Fruit fly (Drosophila melanogaster): ENCODE results near the gene Smyd3.

Gene Smyd3

dm6 chrX:2603851-2604505, 4.7 kb downstream of the Smyd3 start, which contains the start of the genes Klp3A and Zw10 (continued):
- no peak for TF ChIP-seq Stat92E (GFP tag; optimal IDR thresholded peaks at IDR 0.05)
- peak; percentile 1 for TF ChIP-seq Antp (GFP tag; optimal IDR thresholded peaks at IDR 0.05)
- peak; percentile 2 for TF ChIP-seq zen (tag; optimal IDR thresholded peaks at IDR 0.05)
- peak; percentile 85 for TF ChIP-seq phol (tag; optimal IDR thresholded peaks at IDR 0.05)
- TF ChIP-seq CG8944 (GFP tag; optimal IDR thresholded peaks at IDR 0.05) = peak; percentile 2
- TF ChIP-seq CG33213 (GFP tag; optimal IDR thresholded peaks at IDR 0.05) = no peak
- no peak for TF ChIP-seq crol (GFP tag; IDR thresholded peaks at IDR 0.05)
- TF ChIP-seq CG14050 (GFP tag; IDR thresholded peaks at IDR 0.05) = no peak
- TF ChIP-seq Dll (GFP tag; IDR thresholded peaks at IDR 0.05; ENCODE audit: partially characterized antibody) = peak; percentile 78
- peak; percentile 14 for TF ChIP-seq CG9797 (GFP tag; optimal IDR thresholded peaks at IDR 0.05)
- TF ChIP-seq Fer2 (tag; optimal IDR thresholded peaks at IDR 0.05) = no peak
- TF ChIP-seq Med (GFP tag) = peak; percentile 85
- peak; percentile 26 for TF ChIP-seq mam (GFP tag; optimal IDR thresholded peaks at IDR 0.05)
- TF ChIP-seq CG15601 (tag; optimal IDR thresholded peaks at IDR 0.05) = no peak
- TF ChIP-seq slp2 (GFP tag; optimal IDR thresholded peaks at IDR 0.05) = no peak
- no peak for TF ChIP-seq CG1647 (GFP tag; optimal IDR thresholded peaks at IDR 0.05)
- no peak for TF ChIP-seq CG6689 (GFP tag; IDR thresholded peaks at IDR 0.05)
- TF ChIP-seq gsb (GFP tag; IDR thresholded peaks at IDR 0.05) = no peak
- TF ChIP-seq CG30431 (GFP tag; optimal IDR thresholded peaks at IDR 0.05) = no peak
- no peak for TF ChIP-seq hth (optimal IDR thresholded peaks at IDR 0.05)
- TF ChIP-seq NfI (GFP tag; optimal IDR thresholded peaks at IDR 0.05) = peak; percentile 27
- TF ChIP-seq Optix (GFP tag; IDR thresholded peaks at IDR 0.05) = no peak
- TF ChIP-seq E2f1 (GFP tag; IDR thresholded peaks at IDR 0.05) = no peak
- TF ChIP-seq CG2116 (GFP tag; optimal IDR thresholded peaks at IDR 0.05) = peak; percentile 82
- no peak for TF ChIP-seq CG18599 (GFP tag; optimal IDR thresholded peaks at IDR 0.05)
- peak; percentile 23 for TF ChIP-seq HLH54F (GFP tag; optimal IDR thresholded peaks at IDR 0.05)
- TF ChIP-seq CG1792 (GFP tag; optimal IDR thresholded peaks at IDR 0.05) = no peak
- TF ChIP-seq Oli (tag; optimal IDR thresholded peaks at IDR 0.05) = no peak
- peak; percentile 20 for TF ChIP-seq gfzf (GFP tag; optimal IDR thresholded peaks at IDR 0.05)
- no peak for TF ChIP-seq pan (optimal IDR thresholded peaks at IDR 0.05)
- no peak for TF ChIP-seq pan (GFP tag; optimal IDR thresholded peaks at IDR 0.05 in 1 of 2, IDR thresholded peaks at IDR 0.05 in 1 of 2)
- TF ChIP-seq peb (GFP tag; IDR thresholded peaks at IDR 0.05) = no peak
- no peak for TF ChIP-seq CG15479 (GFP tag; optimal IDR thresholded peaks at IDR 0.05)
- TF ChIP-seq CG1832 (GFP tag; optimal IDR thresholded peaks at IDR 0.05) = no peak
- no peak for TF ChIP-seq al (GFP tag; IDR thresholded peaks at IDR 0.05)
- TF ChIP-seq Side (GFP tag; optimal IDR thresholded peaks at IDR 0.05) = no peak
- TF ChIP-seq Sry-δ (GFP tag; optimal IDR thresholded peaks at IDR 0.05) = peak; percentile 74
- no peak for TF ChIP-seq CG12391 (tag; optimal IDR thresholded peaks at IDR 0.05)
- TF ChIP-seq lola (GFP tag; optimal IDR thresholded peaks at IDR 0.05) = no peak
- peak; percentile 45 for TF ChIP-seq sug (tag; optimal IDR thresholded peaks at IDR 0.05)
- no peak for TF ChIP-seq HLH3B (GFP tag; IDR thresholded peaks at IDR 0.05)
- TF ChIP-seq CG31224 (GFP tag; IDR thresholded peaks at IDR 0.05) = no peak
- no peak for TF ChIP-seq odd (GFP tag; optimal IDR thresholded peaks at IDR 0.05)
- no peak for TF ChIP-seq B-H2 (GFP tag; optimal IDR thresholded peaks at IDR 0.05)
- TF ChIP-seq CG15514 (GFP tag; optimal IDR thresholded peaks at IDR 0.05) = peak; percentile 46
- TF ChIP-seq danr (GFP tag; IDR thresholded peaks at IDR 0.05) = no peak
- TF ChIP-seq CG33557 (GFP tag; optimal IDR thresholded peaks at IDR 0.05) = no peak
- peak; percentile 79 for TF ChIP-seq tna (GFP tag; IDR thresholded peaks at IDR 0.05; ENCODE audit: partially characterized antibody)
- TF ChIP-seq CHES-1-like (GFP tag; optimal IDR thresholded peaks at IDR 0.05) = no peak
- no peak for TF ChIP-seq chm (GFP tag; IDR thresholded peaks at IDR 0.05)
- TF ChIP-seq pum (GFP tag; optimal IDR thresholded peaks at IDR 0.05) = no peak
